Fruit fly (Drosophila melanogaster): ENCODE results near the gene CG12708.

dm6 chrX:15646792-15647191 lies 28.5 kb upstream of the CG12708 start:
- TF ChIP-seq CG2202 (tag; optimal IDR thresholded peaks at IDR 0.05) (no peak), Dbx (GFP tag; IDR thresholded peaks at IDR 0.05) (no peak), CG10274 (GFP tag; optimal IDR thresholded peaks at IDR 0.05) (no peak), grau (tag; optimal IDR thresholded peaks at IDR 0.05) (no peak), tio (GFP tag; optimal IDR thresholded peaks at IDR 0.05) (no peak), CG8281 (tag; optimal IDR thresholded peaks at IDR 0.05) (no peak)
